Fruit fly (Drosophila melanogaster) whole organism, embryonic: ENCODE results near the gene CG33664.

Source experiments
- Awh ChIP-seq: fragments of 200-800 bp; sonication (Bioruptor generic); IDR thresholded peaks from 2 replicates; pipeline ENCODE4, ENCODE4 v1.3.6; 2022; ENCODE audit warnings: missing biosample characterization, missing genetic modification characterization
- BEAF-32 ChIP-seq: fragments of 200-800 bp; sonication (Bioruptor generic); optimal IDR thresholded peaks from 3 replicates; lab custom pipeline; 2017; ENCODE audit warnings: missing biosample characterization, missing genetic modification characterization, mild to moderate bottlenecking, moderate library complexity, missing genetic modification reagents
- Bdp1 ChIP-seq: fragments of 200-800 bp; sonication (Bioruptor generic); optimal IDR thresholded peaks from 3 replicates; lab custom pipeline; 2016; ENCODE audit warnings: missing biosample characterization, missing genetic modification characterization
- CG10274 ChIP-seq: fragments of 200-800 bp; sonication (Bioruptor generic); optimal IDR thresholded peaks from 3 replicates; lab custom pipeline; 2017; ENCODE audit warnings: missing biosample characterization, mild to moderate bottlenecking, missing genetic modification characterization
- CG10366 ChIP-seq: fragments of 200-800 bp; sonication (Bioruptor generic); IDR thresholded peaks from 2 replicates; pipeline ENCODE4 v1.3.6; 2022; ENCODE audit warnings: missing biosample characterization, missing genetic modification characterization
- CG10543 ChIP-seq: fragments of 200-800 bp; sonication (Bioruptor generic); optimal IDR thresholded peaks from 3 replicates; lab custom pipeline; 2017; ENCODE audit warnings: missing biosample characterization, mild to moderate bottlenecking, missing genetic modification characterization, moderate library complexity
- CG12155 ChIP-seq: fragments of 200-800 bp; sonication (Bioruptor generic); optimal IDR thresholded peaks from 3 replicates; lab custom pipeline; 2016; ENCODE audit warnings: missing biosample characterization, missing genetic modification characterization
- CG12219 ChIP-seq: fragments of 200-800 bp; sonication (Bioruptor generic); optimal IDR thresholded peaks from 3 replicates; lab custom pipeline; 2018; ENCODE audit warnings: missing biosample characterization, mild to moderate bottlenecking, missing genetic modification characterization
- CG12769 ChIP-seq: fragments of 200-800 bp; sonication (Bioruptor generic); optimal IDR thresholded peaks from 2 replicates; lab custom pipeline; 2019; ENCODE audit warnings: missing biosample characterization, mild to moderate bottlenecking, missing genetic modification characterization, moderate library complexity
- CG13894 ChIP-seq: fragments of 200-800 bp; sonication (Bioruptor generic); optimal IDR thresholded peaks from 3 replicates; lab custom pipeline; 2018; ENCODE audit warnings: missing biosample characterization, mild to moderate bottlenecking, missing genetic modification characterization, moderate library complexity
- CG15073 ChIP-seq: fragments of 200-800 bp; sonication (Bioruptor generic); optimal IDR thresholded peaks from 2 replicates; lab custom pipeline; 2016; ENCODE audit warnings: missing biosample characterization, missing genetic modification characterization
- CG1603 ChIP-seq: fragments of 200-800 bp; sonication (Bioruptor generic); optimal IDR thresholded peaks from 2 replicates; lab custom pipeline; 2019; ENCODE audit warnings: missing biosample characterization, mild to moderate bottlenecking, missing genetic modification characterization, moderate library complexity
- CG2129 ChIP-seq: fragments of 200-800 bp; sonication (Bioruptor generic); IDR thresholded peaks from 2 replicates; pipeline ENCODE4 v1.3.6; 2022; ENCODE audit warnings: missing biosample characterization, missing genetic modification characterization; ENCODE audit not compliant: partially characterized antibody
- CG2199 ChIP-seq: fragments of 200-800 bp; sonication (Bioruptor generic); IDR thresholded peaks from 3 replicates; pipeline ENCODE4 v1.3.6; 2022; ENCODE audit warnings: missing biosample characterization, missing genetic modification characterization
- CG3065 ChIP-seq: fragments of 200-800 bp; sonication (Bioruptor generic); optimal IDR thresholded peaks from 2 replicates; lab custom pipeline; 2016; ENCODE audit warnings: missing biosample characterization, missing genetic modification characterization
- CG34224 ChIP-seq: fragments of 200-800 bp; sonication (Bioruptor generic); IDR thresholded peaks from 3 replicates; pipeline ENCODE4 v1.3.6; 2022; ENCODE audit warnings: missing biosample characterization, missing genetic modification characterization; ENCODE audit not compliant: partially characterized antibody
- CG34422 ChIP-seq: fragments of 200-800 bp; sonication (Bioruptor generic); IDR thresholded peaks from 3 replicates; pipeline ENCODE4 v1.3.6; 2022; ENCODE audit warnings: missing biosample characterization, missing genetic modification characterization
- CG4730 ChIP-seq: fragments of 200-800 bp; sonication (Bioruptor generic); IDR thresholded peaks from 2 replicates; pipeline ENCODE4 v1.3.6; 2022; ENCODE audit warnings: missing biosample characterization, missing genetic modification characterization
- CG6272 ChIP-seq: fragments of 200-800 bp; sonication (Bioruptor generic); IDR thresholded peaks from 2 replicates; pipeline ENCODE4 v1.3.6; 2022; ENCODE audit warnings: missing biosample characterization, missing genetic modification characterization
- CG7745 ChIP-seq: fragments of 200-800 bp; sonication (Bioruptor generic); optimal IDR thresholded peaks from 2 replicates; lab custom pipeline; 2018; ENCODE audit warnings: missing biosample characterization, mild to moderate bottlenecking, missing genetic modification characterization, moderate library complexity
- CG8765 ChIP-seq: fragments of 200-800 bp; sonication (Bioruptor generic); IDR thresholded peaks from 2 replicates; pipeline ENCODE4 v1.3.6; 2022; ENCODE audit warnings: missing biosample characterization, missing genetic modification characterization
- CoRest ChIP-seq: fragments of 200-800 bp; sonication (Bioruptor generic); optimal IDR thresholded peaks from 3 replicates; lab custom pipeline; 2018; ENCODE audit warnings: missing biosample characterization, mild to moderate bottlenecking, missing genetic modification characterization, moderate library complexity
- D19B ChIP-seq: fragments of 200-800 bp; sonication (Bioruptor generic); optimal IDR thresholded peaks from 2 replicates; lab custom pipeline; 2017; ENCODE audit warnings: missing biosample characterization, mild to moderate bottlenecking, missing genetic modification characterization
- Doc2 ChIP-seq: fragments of 200-800 bp; sonication (Bioruptor generic); IDR thresholded peaks from 2 replicates; pipeline ENCODE4 v1.3.6; 2022; ENCODE audit warnings: missing biosample characterization, missing genetic modification characterization
- H2.0 ChIP-seq: fragments of 200-800 bp; sonication (Bioruptor generic); IDR thresholded peaks from 2 replicates; pipeline ENCODE4 v1.3.6; 2022; ENCODE audit warnings: missing biosample characterization, missing genetic modification characterization
- Hr78 ChIP-seq, 2 experiments: fragments of 200-800 bp in 1 of 2; fragments of >200 bp in 1 of 2; sonication (Bioruptor generic) in 1 of 2; optimal IDR thresholded peaks; 2 replicates each; lab custom pipeline; 2017 to 2019; ENCODE audit warnings: missing biosample characterization in 2 of 2, missing genetic modification characterization in 2 of 2, mild to moderate bottlenecking in 1 of 2, moderate library complexity in 1 of 2
- Lim3 ChIP-seq: fragments of 200-800 bp; sonication (Bioruptor generic); IDR thresholded peaks from 2 replicates; pipeline ENCODE4 v1.3.6; 2022; ENCODE audit warnings: missing biosample characterization, missing genetic modification characterization
- MESR4 ChIP-seq: fragments of 200-800 bp; sonication (Bioruptor generic); optimal IDR thresholded peaks from 2 replicates; lab custom pipeline; 2018; ENCODE audit warnings: missing biosample characterization, mild to moderate bottlenecking, missing genetic modification characterization, moderate library complexity
- Mes4 ChIP-seq: fragments of 200-800 bp; sonication (Bioruptor generic); optimal IDR thresholded peaks from 2 replicates; lab custom pipeline; 2016; ENCODE audit warnings: missing biosample characterization, missing genetic modification characterization
- Ravus ChIP-seq: fragments of 200-800 bp; sonication (Bioruptor generic); IDR thresholded peaks from 2 replicates; pipeline ENCODE4 v1.3.6; 2022; ENCODE audit warnings: missing biosample characterization, missing genetic modification characterization
- Ssrp ChIP-seq: fragments of 200-800 bp; sonication (Bioruptor generic); optimal IDR thresholded peaks from 2 replicates; lab custom pipeline; 2018; ENCODE audit warnings: missing biosample characterization, mild to moderate bottlenecking, missing genetic modification characterization, moderate library complexity
- Tbp ChIP-seq: fragments of >200 bp; optimal IDR thresholded peaks from 2 replicates; lab custom pipeline; 2018; ENCODE audit warnings: missing biosample characterization, missing genetic modification characterization
- ab ChIP-seq: fragments of 200-800 bp; sonication (Bioruptor generic); optimal IDR thresholded peaks from 2 replicates; lab custom pipeline; 2016; ENCODE audit warnings: missing biosample characterization, missing genetic modification characterization
- br ChIP-seq: fragments of >200 bp; optimal IDR thresholded peaks from 2 replicates; lab custom pipeline; 2017
- bsh ChIP-seq, 2 experiments: fragments of 200-800 bp; sonication (Bioruptor generic); optimal IDR thresholded peaks; 2 replicates each; lab custom pipeline; 2017 to 2018; ENCODE audit warnings: mild to moderate bottlenecking in 2 of 2, missing biosample characterization in 2 of 2, missing genetic modification characterization in 2 of 2, moderate library complexity in 1 of 2
- chif ChIP-seq, 2 experiments: fragments of 200-800 bp; sonication (Bioruptor generic); optimal IDR thresholded peaks; 3 replicates each; lab custom pipeline; 2016; ENCODE audit warnings: missing biosample characterization in 2 of 2, missing genetic modification characterization in 2 of 2
- croc ChIP-seq: fragments of 200-800 bp; sonication (Bioruptor generic); conservative IDR thresholded peaks from 3 replicates; pipeline ENCODE4 v1.3.6; 2022; ENCODE audit warnings: missing biosample characterization, missing genetic modification characterization
- da ChIP-seq: fragments of 200-800 bp; sonication (Bioruptor generic); optimal IDR thresholded peaks from 2 replicates; lab custom pipeline; 2016; ENCODE audit warnings: missing biosample characterization, missing genetic modification characterization
- gfzf ChIP-seq: fragments of 200-800 bp; sonication (Bioruptor generic); optimal IDR thresholded peaks from 2 replicates; lab custom pipeline; 2016; ENCODE audit warnings: missing biosample characterization, mild to moderate bottlenecking, missing genetic modification characterization, moderate library complexity
- hkb ChIP-seq, 2 experiments: fragments of 200-800 bp in 1 of 2; fragments of >200 bp in 1 of 2; sonication (Bioruptor generic) in 1 of 2; IDR thresholded peaks in 1 of 2; optimal IDR thresholded peaks in 1 of 2; 2 replicates each; pipeline versions ENCODE4 v1.3.6 to Lab custom; 2017 to 2022; ENCODE audit warnings: missing biosample characterization in 1 of 2, missing genetic modification characterization in 1 of 2
- lmd ChIP-seq: fragments of 200-800 bp; sonication (Bioruptor generic); IDR thresholded peaks from 2 replicates; pipeline ENCODE4 v1.3.6; 2022; ENCODE audit warnings: missing biosample characterization, missing genetic modification characterization
- nerfin-2 ChIP-seq: fragments of 200-800 bp; sonication (Bioruptor generic); IDR thresholded peaks from 2 replicates; pipeline ENCODE4 v1.3.6; 2022; ENCODE audit warnings: missing biosample characterization, missing genetic modification characterization; ENCODE audit not compliant: partially characterized antibody
- phol ChIP-seq: fragments of 200-800 bp; sonication (Bioruptor generic); optimal IDR thresholded peaks from 3 replicates; lab custom pipeline; 2018; ENCODE audit warnings: missing biosample characterization, mild to moderate bottlenecking, missing genetic modification characterization, moderate library complexity
- seq ChIP-seq: fragments of 200-800 bp; sonication (Bioruptor generic); IDR thresholded peaks from 2 replicates; pipeline ENCODE4 v1.3.6; 2022; ENCODE audit warnings: missing biosample characterization, missing genetic modification characterization
- sisA ChIP-seq: fragments of 200-800 bp; sonication (Bioruptor generic); IDR thresholded peaks from 2 replicates; pipeline ENCODE4 v1.3.6; 2022; ENCODE audit warnings: missing biosample characterization, missing genetic modification characterization
- slbo ChIP-seq: fragments of 200-800 bp; sonication (Bioruptor generic); IDR thresholded peaks from 2 replicates; pipeline ENCODE4 v1.3.6; 2022; ENCODE audit warnings: missing biosample characterization, missing genetic modification characterization
- tna ChIP-seq: fragments of 200-800 bp; sonication (Bioruptor generic); IDR thresholded peaks from 2 replicates; pipeline ENCODE4 v1.3.6; 2022; ENCODE audit warnings: missing biosample characterization, missing genetic modification characterization; ENCODE audit not compliant: partially characterized antibody
- zfh1 ChIP-seq: fragments of 200-800 bp; sonication (Bioruptor generic); IDR thresholded peaks from 3 replicates; pipeline ENCODE4 v1.3.6; 2022; ENCODE audit warnings: missing biosample characterization, missing genetic modification characterization

CG33664 gene

DNA sequence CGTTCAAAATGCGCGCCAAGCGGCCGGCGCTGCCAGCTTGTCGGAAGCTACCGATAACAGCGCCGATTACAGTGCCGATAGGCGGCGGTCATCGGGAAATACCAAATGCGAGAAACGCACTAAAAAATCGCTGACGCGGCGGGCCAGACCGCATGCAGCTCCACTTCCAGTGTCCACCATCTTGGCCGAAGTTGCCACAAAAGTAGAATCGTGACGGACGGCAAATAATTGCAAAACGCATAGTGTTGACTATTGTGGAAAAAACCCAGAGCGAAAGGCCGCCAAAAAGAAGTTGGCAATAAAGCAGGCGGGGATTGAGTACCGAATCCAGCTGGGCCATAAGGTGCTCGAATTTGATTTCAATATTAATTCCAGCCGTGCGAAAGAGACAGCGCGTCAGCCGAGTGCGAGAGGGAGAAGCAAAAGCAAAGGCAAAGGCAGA, 37.1 kb upstream of the CG33664 start, which contains the start of gene CG3847 (continued):
- no peak for TF ChIP-seq CG15073 (GFP tag; lab: Kevin White, UChicago)
- TF ChIP-seq croc (GFP tag; lab: Robert Waterston, UW), result no peak
- no peak for TF ChIP-seq Lim3 (GFP tag; lab: Robert Waterston, UW)
- peak; percentile 65 for TF ChIP-seq slbo
- no peak for TF ChIP-seq CG8765 (GFP tag; lab: Robert Waterston, UW)

DNA sequence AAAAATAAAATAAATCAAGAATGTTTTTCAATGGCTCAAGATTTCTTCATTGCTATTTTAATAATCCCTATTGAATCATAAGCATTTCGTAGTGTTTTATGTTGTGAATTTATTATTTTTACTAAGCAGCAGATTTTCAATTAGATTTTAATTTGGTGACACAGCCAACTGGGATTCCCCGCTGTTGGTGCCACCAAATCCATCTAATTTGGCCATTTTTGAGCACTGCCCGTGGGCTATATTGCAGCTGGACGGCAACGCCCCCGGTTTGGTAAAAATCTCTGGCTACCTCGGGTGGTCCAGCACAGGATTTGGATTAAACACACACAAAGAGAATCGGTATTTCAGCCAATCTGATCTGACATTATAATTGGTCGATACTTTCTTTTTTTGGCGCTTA, 34.8 kb upstream of the CG33664 start:
- TF ChIP-seq CG6272 (GFP tag; lab: Robert Waterston, UW), result no peak
- no peak for TF ChIP-seq CG10543 (GFP tag; lab: Kevin White, UChicago)
- TF ChIP-seq Bdp1 (GFP tag; lab: Kevin White, UChicago), result no peak
- TF ChIP-seq CG1603 (tag; lab: Kevin White, UChicago), result no peak
- TF ChIP-seq Ssrp (tag; lab: Kevin White, UChicago), result no peak
- no peak for TF ChIP-seq Doc2 (GFP tag; lab: Robert Waterston, UW)
- no peak for TF ChIP-seq Mes4 (GFP tag; lab: Kevin White, UChicago)
- TF ChIP-seq CG10366 (GFP tag; lab: Robert Waterston, UW), result no peak
- no peak for TF ChIP-seq sisA (GFP tag; lab: Robert Waterston, UW)
- TF ChIP-seq CoRest, result no peak

DNA sequence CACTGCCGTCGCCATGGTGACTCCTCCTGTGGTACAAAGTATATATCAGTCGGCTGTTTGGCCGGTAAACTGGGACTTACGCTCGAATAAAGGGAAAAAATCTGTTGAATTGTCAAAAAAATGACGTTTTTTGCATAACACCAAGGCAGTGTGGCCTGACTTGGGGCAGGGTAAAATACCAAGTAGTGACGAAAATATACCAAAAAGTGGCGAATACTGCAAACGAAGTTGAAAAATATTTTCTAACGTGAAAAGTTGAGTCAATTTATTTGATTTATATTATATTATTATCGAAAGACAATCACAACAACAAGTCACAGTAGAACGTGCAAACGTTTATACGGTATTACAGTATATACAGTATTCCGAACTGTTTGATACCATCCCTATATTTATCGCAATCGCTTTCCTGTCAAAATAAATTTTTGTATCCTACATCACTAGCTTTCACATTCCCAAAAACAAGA, 33.8 kb upstream of the CG33664 start, which contains the start of the genes ND-B16.6 and kdn:
ND-B16.6 (minus strand) TSS at position 189 of the 467 bp plus-strand sequence.
kdn (plus strand) TSS at position 417 of the 467 bp plus-strand sequence.
- TF ChIP-seq hkb (optimal IDR thresholded peaks at IDR 0.05; lab: Kevin White, UChicago), result no peak
- no peak for TF ChIP-seq hkb (GFP tag; IDR thresholded peaks at IDR 0.05; lab: Robert Waterston, UW)
- no peak for TF ChIP-seq CG3065
- no peak for TF ChIP-seq zfh1 (GFP tag; lab: Robert Waterston, UW)
- TF ChIP-seq gfzf (GFP tag; lab: Kevin White, UChicago), result peak; percentile 64
- TF ChIP-seq CG2129 (GFP tag; lab: Robert Waterston, UW), result no peak
- TF ChIP-seq phol (tag; lab: Kevin White, UChicago), result peak; percentile 1
- no peak for TF ChIP-seq tna (GFP tag; lab: Robert Waterston, UW)
- no peak for TF ChIP-seq CG34422 (GFP tag; lab: Robert Waterston, UW)
- no peak for TF ChIP-seq CG34224
- no peak for TF ChIP-seq nerfin-2 (GFP tag; lab: Robert Waterston, UW)
- TF ChIP-seq bsh (GFP tag; optimal IDR thresholded peaks at IDR 0.05; lab: Kevin White, UChicago), result no peak
- no peak for TF ChIP-seq CG13894
- TF ChIP-seq Awh, result no peak
- no peak for TF ChIP-seq CG12219 (GFP tag; lab: Kevin White, UChicago)
- TF ChIP-seq seq, result no peak
- no peak for TF ChIP-seq H2.0 (GFP tag; lab: Robert Waterston, UW)
- TF ChIP-seq CG12769 (tag; lab: Kevin White, UChicago), result no peak
- no peak for TF ChIP-seq D19B (GFP tag; lab: Kevin White, UChicago)
- no peak for TF ChIP-seq CG10274
- no peak for TF ChIP-seq ab (GFP tag; lab: Kevin White, UChicago)
- no peak for TF ChIP-seq da (GFP tag; lab: Kevin White, UChicago)
- no peak for TF ChIP-seq CG2199 (GFP tag; lab: Robert Waterston, UW)
- no peak for TF ChIP-seq CG4730 (GFP tag; lab: Robert Waterston, UW)
- TF ChIP-seq BEAF-32 (GFP tag; lab: Kevin White, UChicago), result peak; percentile 46
- TF ChIP-seq Hr78 (GFP tag; optimal IDR thresholded peaks at IDR 0.05; lab: Kevin White, UChicago), result no peak
- TF ChIP-seq Ravus (GFP tag; lab: Robert Waterston, UW), result no peak
- no peak for TF ChIP-seq CG12155 (GFP tag; lab: Kevin White, UChicago)
- peak; percentile 89 for TF ChIP-seq MESR4 (GFP tag; lab: Kevin White, UChicago)
- no peak for TF ChIP-seq CG7745 (tag; lab: Kevin White, UChicago)
- no peak for TF ChIP-seq br (lab: Kevin White, UChicago)
- TF ChIP-seq lmd (GFP tag; lab: Robert Waterston, UW), result no peak
- TF ChIP-seq chif (GFP tag; optimal IDR thresholded peaks at IDR 0.05; lab: Kevin White, UChicago), result no peak
- no peak for TF ChIP-seq Tbp (GFP tag; lab: Kevin White, UChicago)
